Worm (Caenorhabditis elegans): ENCODE measurements around the gene gly-6.

gly-6 gene

ce11 chrIII:4302780-4303179, 28.2 kb downstream of the gly-6 start:
- TF ChIP-seq W03F9.2 (tag; optimal IDR thresholded peaks at IDR 0.05) (no peak), him-1 (tag; optimal IDR thresholded peaks at IDR 0.05) (no peak), dao-5 (tag; optimal IDR thresholded peaks at IDR 0.05) (no peak)

ce11 chrIII:4302293-4302692, 28.7 kb downstream of the gly-6 start, which contains the start of gene R10E4.9:
Gene R10E4.9 (minus strand): TSS chrIII:4302393.
- TF ChIP-seq W03F9.2 (tag; optimal IDR thresholded peaks at IDR 0.05) (no peak), dao-5 (tag; optimal IDR thresholded peaks at IDR 0.05) (no peak), him-1 (tag; optimal IDR thresholded peaks at IDR 0.05) (no peak)

ce11 chrIII:4300989-4301498, 30.0 kb downstream of the gly-6 start, which contains the start of gene R10E4.11:
Gene R10E4.11 (minus strand): TSS chrIII:4301039.
- TF ChIP-seq dao-5 (tag; optimal IDR thresholded peaks at IDR 0.05) (no peak), him-1 (tag; optimal IDR thresholded peaks at IDR 0.05) (no peak), W03F9.2 (tag; optimal IDR thresholded peaks at IDR 0.05) (no peak)

ce11 chrIII:4294153-4294862, 36.7 kb downstream of the gly-6 start, which contains the start of the genes nth-1 and R10E4.7:
Gene nth-1 (minus strand): TSS chrIII:4294253.
Gene R10E4.7 (plus strand): TSS chrIII:4294812.
- TF ChIP-seq W03F9.2 (tag; optimal IDR thresholded peaks at IDR 0.05) (no peak), him-1 (tag; optimal IDR thresholded peaks at IDR 0.05) (no peak), dao-5 (tag; optimal IDR thresholded peaks at IDR 0.05) (no peak)

ce11 chrIII:4293108-4293507, 37.9 kb downstream of the gly-6 start, which contains the start of gene R10E4.6:
Gene R10E4.6 (plus strand): TSS chrIII:4293408.
- TF ChIP-seq dao-5 (tag; optimal IDR thresholded peaks at IDR 0.05) (no peak), him-1 (tag; optimal IDR thresholded peaks at IDR 0.05) (no peak), W03F9.2 (tag; optimal IDR thresholded peaks at IDR 0.05) (no peak)

ce11 chrIII:4291216-4291691, 39.8 kb downstream of the gly-6 start, which contains the start of gene mcm-5:
Gene mcm-5 (minus strand): TSS chrIII:4291266.
- TF ChIP-seq W03F9.2 (tag; optimal IDR thresholded peaks at IDR 0.05) (peak; percentile 69), him-1 (tag; optimal IDR thresholded peaks at IDR 0.05) (no peak)

ce11 chrIII:4289952-4290351, 41.1 kb downstream of the gly-6 start:
- TF ChIP-seq dao-5 (tag; optimal IDR thresholded peaks at IDR 0.05): no peak
- no peak for TF ChIP-seq W03F9.2 (tag; optimal IDR thresholded peaks at IDR 0.05)
- TF ChIP-seq him-1 (tag; optimal IDR thresholded peaks at IDR 0.05): no peak

- no peak for TF ChIP-seq dao-5 (tag; optimal IDR thresholded peaks at IDR 0.05)
- TF ChIP-seq him-1 (tag; optimal IDR thresholded peaks at IDR 0.05): no peak
Measured at ce11 chrIII:4287379-4287778, 43.6 kb downstream of the gly-6 start, which contains the start of gene R10E4.3. Gene R10E4.3 (minus strand): TSS chrIII:4287479.

ce11 chrIII:4284732-4285165, 46.3 kb downstream of the gly-6 start:
- TF ChIP-seq dao-5 (tag; optimal IDR thresholded peaks at IDR 0.05): no peak
- peak; percentile 50 for TF ChIP-seq W03F9.2 (tag; optimal IDR thresholded peaks at IDR 0.05)
- no peak for TF ChIP-seq him-1 (tag; optimal IDR thresholded peaks at IDR 0.05)

ce11 chrIII:4283175-4283574, 47.9 kb downstream of the gly-6 start:
- no peak for TF ChIP-seq dao-5 (tag; optimal IDR thresholded peaks at IDR 0.05)
- no peak for TF ChIP-seq him-1 (tag; optimal IDR thresholded peaks at IDR 0.05)
- TF ChIP-seq W03F9.2 (tag; optimal IDR thresholded peaks at IDR 0.05): no peak

- peak; percentile 89 for TF ChIP-seq W03F9.2 (tag; optimal IDR thresholded peaks at IDR 0.05)
- TF ChIP-seq him-1 (tag; optimal IDR thresholded peaks at IDR 0.05): peak; percentile 97
- TF ChIP-seq dao-5 (tag; optimal IDR thresholded peaks at IDR 0.05): peak; percentile 89
Measured at ce11 chrIII:4281955-4282618, 48.9 kb downstream of the gly-6 start.

- TF ChIP-seq dao-5 (tag; optimal IDR thresholded peaks at IDR 0.05) (no peak), him-1 (tag; optimal IDR thresholded peaks at IDR 0.05) (no peak), W03F9.2 (tag; optimal IDR thresholded peaks at IDR 0.05) (no peak)
Measured at ce11 chrIII:4280215-4281173, 50.5 kb downstream of the gly-6 start, which contains the start of gene sup-26. Gene sup-26 (minus strand): TSS chrIII:4280224.

ce11 chrIII:4278203-4278602, 52.8 kb downstream of the gly-6 start:
- TF ChIP-seq W03F9.2 (tag; optimal IDR thresholded peaks at IDR 0.05) (no peak), him-1 (tag; optimal IDR thresholded peaks at IDR 0.05) (no peak)

All from whole organism, L4/young adult.